Fruit fly (Drosophila melanogaster) whole organism: ENCODE measurements around the gene Cdk7.

Source experiments
- CG8478 ChIP-seq: fragments of >200 bp; optimal IDR thresholded peaks from 2 replicates; lab custom pipeline; 2018; ENCODE audit warnings: inconsistent platforms
- Dll ChIP-seq: fragments of >200 bp; optimal IDR thresholded peaks from 2 replicates; lab custom pipeline; 2017
- pan ChIP-seq: fragments of >200 bp; optimal IDR thresholded peaks from 2 replicates; lab custom pipeline; 2017
- psq ChIP-seq: fragments of >200 bp; optimal IDR thresholded peaks from 2 replicates; lab custom pipeline; 2017
- usp ChIP-seq: fragments of >200 bp; optimal IDR thresholded peaks from 2 replicates; lab custom pipeline; 2017; ENCODE audit warnings: missing biosample characterization, missing genetic modification characterization, mixed read lengths

DNA sequence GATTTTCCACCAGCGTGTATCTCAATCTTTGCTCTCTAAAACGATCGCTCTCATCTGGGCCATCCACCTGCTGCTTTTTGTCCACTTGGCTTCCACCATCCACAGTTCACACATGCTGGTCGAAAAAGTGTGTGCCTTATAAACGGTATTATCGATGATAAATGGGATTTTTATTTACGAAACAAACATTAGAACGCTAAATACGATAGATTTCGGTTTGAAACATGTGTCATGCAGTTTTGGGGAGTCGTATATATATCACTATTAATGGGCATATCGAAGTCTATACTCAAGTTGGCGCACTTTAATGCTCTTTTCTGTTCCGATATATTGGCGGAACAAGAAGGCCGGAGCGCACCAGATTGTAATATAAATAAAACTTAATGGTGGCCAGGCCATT lies 48.3 kb upstream of the Cdk7 start:
- TF ChIP-seq CG8478 (lab: Kevin White, UChicago) (no peak), pan (lab: Kevin White, UChicago) (no peak), usp (GFP tag; lab: Kevin White, UChicago) (no peak), psq (lab: Kevin White, UChicago) (no peak), Dll (lab: Kevin White, UChicago) (no peak)
